Worm (Caenorhabditis elegans) whole organism, early embryonic: ENCODE measurements around the gene srt-16.

Experiments used
- ama-1 ChIP-seq: fragments of 150-350 bp; optimal IDR thresholded peaks from 2 replicates; lab custom pipeline; 2014
- ceh-36 ChIP-seq: sonication (generic microtip); optimal IDR thresholded peaks from 2 replicates; lab custom pipeline; 2016; ENCODE audit warnings: missing genetic modification characterization, inconsistent platforms, missing compliant biosample characterization
- hmbx-1 ChIP-seq: sonication (generic microtip); optimal IDR thresholded peaks from 2 replicates; lab custom pipeline; 2016; ENCODE audit warnings: mild to moderate bottlenecking, missing genetic modification characterization, missing compliant biosample characterization
- scrt-1 ChIP-seq: fragments of 200-800 bp; sonication (Bioruptor generic); IDR thresholded peaks from 2 replicates; pipeline ENCODE4 v1.3.6; 2022; ENCODE audit warnings: missing genetic modification characterization, missing compliant biosample characterization
- sea-1 ChIP-seq: fragments of 200-800 bp; sonication (Bioruptor generic); conservative IDR thresholded peaks from 2 replicates; pipeline ENCODE4 v1.3.6; 2022; ENCODE audit warnings: missing genetic modification characterization, missing compliant biosample characterization
- tra-4 ChIP-seq: sonication (generic microtip); optimal IDR thresholded peaks from 2 replicates; lab custom pipeline; 2017; ENCODE audit warnings: missing genetic modification characterization, missing compliant biosample characterization

DNA sequence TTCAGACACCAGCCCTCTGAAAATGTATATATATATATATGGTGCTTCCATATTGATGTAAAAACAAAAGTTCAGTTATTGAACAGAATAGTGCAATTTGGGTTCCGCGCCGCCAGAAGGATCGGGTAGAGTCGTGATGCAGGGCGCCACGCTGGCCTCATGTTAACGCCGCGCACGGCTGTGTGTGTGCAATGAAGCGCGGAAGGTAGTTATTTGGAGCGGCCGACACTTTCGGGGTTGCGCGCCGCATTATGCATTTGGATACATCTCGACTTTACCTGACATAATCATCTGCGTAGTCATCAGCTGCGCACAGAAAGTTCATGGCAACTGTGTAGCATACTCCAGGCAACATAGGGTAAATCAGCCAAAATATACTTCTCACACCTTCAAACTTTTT, 42.5 kb upstream of the srt-16 start:
- TF ChIP-seq ama-1 (lab: Kevin White, UChicago) (no peak), hmbx-1 (tag; lab: Kevin White, UChicago) (no peak), ceh-36 (tag; lab: Kevin White, UChicago) (no peak), sea-1 (no peak), scrt-1 (no peak), tra-4 (no peak)
